Worm (Caenorhabditis elegans): Measurements from ENCODE around the gene skr-19.

DNA sequence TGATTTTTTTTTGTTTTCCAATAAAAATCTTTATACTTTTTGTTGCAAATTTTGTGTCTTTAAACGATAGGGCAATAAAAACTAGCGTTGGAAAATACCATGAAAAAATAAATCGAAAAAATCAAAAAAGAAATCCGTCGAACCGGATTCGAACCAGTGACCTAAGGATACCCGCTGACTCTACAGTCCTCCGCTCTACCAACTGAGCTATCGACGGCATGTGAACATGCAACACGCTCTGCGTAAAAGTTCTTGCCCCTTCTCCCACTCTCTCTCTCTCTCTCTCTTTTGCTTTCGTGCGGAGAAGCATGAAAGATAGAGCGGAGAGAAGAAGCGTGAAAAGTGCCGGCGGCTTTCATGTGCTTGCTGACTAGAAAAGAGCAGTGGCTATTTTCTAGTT lies 40.0 kb upstream of the skr-19 start:
- TF ChIP-seq T22C8.4 (GFP tag; IDR thresholded peaks at IDR 0.05) (peak; percentile 89), flt-1 (GFP tag; IDR thresholded peaks at IDR 0.05) (peak; percentile 92), cog-1 (tag; optimal IDR thresholded peaks at IDR 0.05) (peak; percentile 44), klf-2 (GFP tag; conservative IDR thresholded peaks at IDR 0.05) (peak; percentile 90), ref-1 (GFP tag; conservative IDR thresholded peaks at IDR 0.05) (peak; percentile 77)

All from whole organism, midembryonic.